Worm (Caenorhabditis elegans): ENCODE measurements around the gene B0294.3.
A peak's percentile ranks its signal among the peaks of the same experiment; 100 is the strongest.

B0294.3 gene

DNA sequence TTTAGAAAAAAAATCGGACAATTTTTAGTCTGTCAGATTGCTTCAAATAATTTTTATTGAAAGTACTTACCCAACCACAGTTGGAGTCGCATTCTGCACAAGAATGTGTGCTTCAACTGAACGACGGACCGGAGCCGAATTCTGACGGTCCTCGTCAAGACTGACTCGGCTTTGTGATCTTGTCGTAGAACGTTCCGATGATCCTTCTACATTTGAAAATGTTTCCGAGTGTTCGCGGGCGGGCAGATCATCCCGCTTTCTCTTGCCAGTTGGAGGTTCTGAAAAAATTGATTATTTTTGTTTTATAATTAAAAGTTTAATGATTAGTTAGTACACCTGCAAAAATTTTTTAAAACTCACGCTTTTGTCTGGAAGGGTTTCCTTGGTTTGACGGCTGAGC lies 44.3 kb upstream of the B0294.3 start:
- TF ChIP-seq nhr-43 (tag; optimal IDR thresholded peaks at IDR 0.05; ENCODE audit: poor library complexity, severe bottlenecking) (no peak), lin-39 (tag; optimal IDR thresholded peaks at IDR 0.05) (no peak), ZK546.5 (tag; optimal IDR thresholded peaks at IDR 0.05) (no peak), nhr-67 (tag; optimal IDR thresholded peaks at IDR 0.05) (no peak), unc-39 (tag; optimal IDR thresholded peaks at IDR 0.05) (no peak), elt-3 (tag; optimal IDR thresholded peaks at IDR 0.05) (no peak), nhr-23 (tag; optimal IDR thresholded peaks at IDR 0.05) (no peak), lin-15B (tag; optimal IDR thresholded peaks at IDR 0.05) (no peak), jun-1 (tag; optimal IDR thresholded peaks at IDR 0.05) (no peak), skn-1 (tag; optimal IDR thresholded peaks at IDR 0.05) (no peak), ztf-11 (tag; optimal IDR thresholded peaks at IDR 0.05) (no peak), mml-1 (tag; optimal IDR thresholded peaks at IDR 0.05) (no peak), nfya-1 (tag; optimal IDR thresholded peaks at IDR 0.05; ENCODE audit: insufficient read depth) (no peak), unc-62 (GFP tag; optimal IDR thresholded peaks at IDR 0.05) (no peak), aly-2 (tag; optimal IDR thresholded peaks at IDR 0.05) (no peak), mdl-1 (tag; optimal IDR thresholded peaks at IDR 0.05) (no peak), elt-2 (tag; optimal IDR thresholded peaks at IDR 0.05) (no peak), fkh-10 (GFP tag; optimal IDR thresholded peaks at IDR 0.05) (no peak)

- no peak for TF ChIP-seq mml-1 (tag; optimal IDR thresholded peaks at IDR 0.05)
- TF ChIP-seq ZK546.5 (tag; optimal IDR thresholded peaks at IDR 0.05), result no peak
- TF ChIP-seq unc-39 (tag; optimal IDR thresholded peaks at IDR 0.05), result no peak
- TF ChIP-seq egl-5 (tag; optimal IDR thresholded peaks at IDR 0.05), result no peak
- no peak for TF ChIP-seq jun-1 (tag; optimal IDR thresholded peaks at IDR 0.05)
- no peak for TF ChIP-seq mdl-1 (tag; optimal IDR thresholded peaks at IDR 0.05)
- TF ChIP-seq aly-2 (tag; optimal IDR thresholded peaks at IDR 0.05), result no peak
- TF ChIP-seq snpc-4 (tag; optimal IDR thresholded peaks at IDR 0.05), result no peak
- no peak for TF ChIP-seq fkh-2 (tag; optimal IDR thresholded peaks at IDR 0.05)
- no peak for TF ChIP-seq ceh-28 (tag; optimal IDR thresholded peaks at IDR 0.05)
- TF ChIP-seq ceh-82 (tag; optimal IDR thresholded peaks at IDR 0.05), result no peak
- no peak for TF ChIP-seq nhr-11 (tag; optimal IDR thresholded peaks at IDR 0.05)
- no peak for TF ChIP-seq nhr-237 (tag; optimal IDR thresholded peaks at IDR 0.05)
These were observed 43.4 kb upstream of the B0294.3 start, which contains the start of gene ceh-41 for ce11 chrX:1848575-1848974. ceh-41 (minus strand) TSS chrX:1848675.

- TF ChIP-seq nhr-237 (tag; optimal IDR thresholded peaks at IDR 0.05) (no peak), skn-1 (tag; optimal IDR thresholded peaks at IDR 0.05) (no peak), daf-12 (tag; optimal IDR thresholded peaks at IDR 0.05) (no peak), egl-5 (tag; optimal IDR thresholded peaks at IDR 0.05) (no peak), egl-27 (tag; optimal IDR thresholded peaks at IDR 0.05) (no peak), lin-15B (tag; optimal IDR thresholded peaks at IDR 0.05) (no peak), lsy-12 (tag; optimal IDR thresholded peaks at IDR 0.05) (no peak), ztf-4 (tag; optimal IDR thresholded peaks at IDR 0.05) (no peak), fkh-10 (GFP tag; optimal IDR thresholded peaks at IDR 0.05) (no peak), nhr-12 (tag; optimal IDR thresholded peaks at IDR 0.05) (no peak), ama-1 (optimal IDR thresholded peaks at IDR 0.05) (no peak), mdl-1 (tag; optimal IDR thresholded peaks at IDR 0.05) (no peak), mml-1 (tag; optimal IDR thresholded peaks at IDR 0.05) (no peak), hmg-11 (tag; optimal IDR thresholded peaks at IDR 0.05) (no peak)
These were observed 41.5 kb upstream of the B0294.3 start for ce11 chrX:1850525-1850924.

- TF ChIP-seq mml-1 (tag; optimal IDR thresholded peaks at IDR 0.05) (no peak), ZK546.5 (tag; optimal IDR thresholded peaks at IDR 0.05) (no peak), fkh-10 (GFP tag; optimal IDR thresholded peaks at IDR 0.05) (no peak), mdl-1 (tag; optimal IDR thresholded peaks at IDR 0.05) (no peak), fkh-2 (tag; optimal IDR thresholded peaks at IDR 0.05) (no peak), nhr-67 (tag; optimal IDR thresholded peaks at IDR 0.05) (no peak), nhr-25 (tag; optimal IDR thresholded peaks at IDR 0.05) (no peak)
These were observed 39.4 kb upstream of the B0294.3 start, which contains the start of gene ceh-21 for ce11 chrX:1852636-1853035. ceh-21 (minus strand) TSS chrX:1852736.

ce11 chrX:1853596-1853995 lies 38.4 kb upstream of the B0294.3 start, which contains the start of gene T26C11.9:
T26C11.9 (minus strand) TSS chrX:1853849.
- peak; percentile 75 for TF ChIP-seq hmg-11 (tag; optimal IDR thresholded peaks at IDR 0.05)
- peak; percentile 75 for TF ChIP-seq lin-15B (tag; optimal IDR thresholded peaks at IDR 0.05)
- peak; percentile 52 for TF ChIP-seq nfya-1 (tag; optimal IDR thresholded peaks at IDR 0.05; ENCODE audit: insufficient read depth)
- TF ChIP-seq nhr-237 (tag; optimal IDR thresholded peaks at IDR 0.05), result no peak
- peak; percentile 73 for TF ChIP-seq ceh-28 (tag; optimal IDR thresholded peaks at IDR 0.05)
- peak; percentile 27 for TF ChIP-seq nhr-25 (tag; optimal IDR thresholded peaks at IDR 0.05)
- TF ChIP-seq nhr-23 (tag; optimal IDR thresholded peaks at IDR 0.05), result peak; percentile 22
- no peak for TF ChIP-seq nhr-77 (tag; optimal IDR thresholded peaks at IDR 0.05)
- peak; percentile 45 for TF ChIP-seq pha-4 (tag; optimal IDR thresholded peaks at IDR 0.05)
